Fruit fly (Drosophila melanogaster): ENCODE results near the gene Tango10.

The Tango10 gene

DNA sequence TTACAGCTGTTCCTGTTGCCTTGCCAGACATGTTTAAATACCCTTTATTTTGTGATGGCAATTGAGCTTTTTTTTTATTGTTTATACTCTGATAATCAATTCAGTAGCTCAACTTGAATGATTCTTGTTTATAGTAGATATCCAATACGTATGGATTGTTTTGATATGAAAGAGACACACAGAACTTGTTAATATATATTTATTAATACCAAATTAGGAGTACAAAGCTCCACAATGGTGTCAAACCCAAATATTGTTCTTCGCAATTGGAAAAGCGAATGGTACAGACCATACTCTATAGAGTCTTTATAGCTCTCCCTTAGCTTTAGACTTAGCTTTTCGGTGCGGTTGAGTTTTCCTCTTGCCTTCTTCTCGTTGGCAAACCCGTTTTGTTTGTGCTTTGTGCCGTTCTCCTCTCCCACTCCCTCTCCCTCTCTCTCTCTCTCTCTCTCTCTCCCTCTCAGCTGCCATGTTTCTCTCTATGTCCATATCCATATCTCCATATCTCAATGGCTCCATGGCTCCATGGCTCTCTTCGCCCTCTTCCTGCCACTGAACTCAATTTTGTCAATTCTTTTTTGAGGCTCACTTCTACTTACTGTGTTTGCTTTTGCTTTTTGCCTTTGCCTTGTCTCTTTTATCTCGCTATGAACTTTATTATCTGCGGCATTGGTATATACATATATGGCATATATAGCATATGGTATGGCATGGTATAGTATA, 34.0 kb upstream of the Tango10 start (continued):
- TF ChIP-seq Fer3 (tag; optimal IDR thresholded peaks at IDR 0.05) = peak; percentile 17
- no peak for TF ChIP-seq CG3847 (GFP tag; IDR thresholded peaks at IDR 0.05)
- no peak for TF ChIP-seq Abd-B (GFP tag; optimal IDR thresholded peaks at IDR 0.05)
- peak; percentile 75 for TF ChIP-seq Hmr (GFP tag; optimal IDR thresholded peaks at IDR 0.05)
- TF ChIP-seq pho (GFP tag; optimal IDR thresholded peaks at IDR 0.05) = peak; percentile 27
- TF ChIP-seq CG8765 (GFP tag; IDR thresholded peaks at IDR 0.05) = no peak
- peak; percentile 25 for TF ChIP-seq corto (GFP tag; optimal IDR thresholded peaks at IDR 0.05)
- no peak for TF ChIP-seq CG9817 (tag; optimal IDR thresholded peaks at IDR 0.05)
- TF ChIP-seq lov (optimal IDR thresholded peaks at IDR 0.05) = no peak
- TF ChIP-seq lov (GFP tag; IDR thresholded peaks at IDR 0.05) = no peak
- TF ChIP-seq CG4360 (GFP tag; IDR thresholded peaks at IDR 0.05) = no peak
- peak; percentile 53 for TF ChIP-seq CG4707 (GFP tag; optimal IDR thresholded peaks at IDR 0.05)
- TF ChIP-seq CG1603 (tag; optimal IDR thresholded peaks at IDR 0.05) = no peak
- TF ChIP-seq CG34376 (GFP tag; optimal IDR thresholded peaks at IDR 0.05) = peak; percentile 80
- no peak for TF ChIP-seq CG3407 (GFP tag; optimal IDR thresholded peaks at IDR 0.05)
- no peak for TF ChIP-seq fd3F (GFP tag; optimal IDR thresholded peaks at IDR 0.05)
- TF ChIP-seq CG12942 (GFP tag; optimal IDR thresholded peaks at IDR 0.05) = no peak
- no peak for TF ChIP-seq Rx (GFP tag; IDR thresholded peaks at IDR 0.05)
- TF ChIP-seq ash1 (GFP tag; optimal IDR thresholded peaks at IDR 0.05) = peak; percentile 9
- no peak for TF ChIP-seq otp (GFP tag; IDR thresholded peaks at IDR 0.05)
- TF ChIP-seq ap (GFP tag; IDR thresholded peaks at IDR 0.05) = no peak
- no peak for TF ChIP-seq TFAM (GFP tag; optimal IDR thresholded peaks at IDR 0.05)
- TF ChIP-seq CG17385 (GFP tag; optimal IDR thresholded peaks at IDR 0.05) = peak; percentile 80
- no peak for TF ChIP-seq Usf (GFP tag; optimal IDR thresholded peaks at IDR 0.05)
- TF ChIP-seq aop (GFP tag; IDR thresholded peaks at IDR 0.05) = no peak
- TF ChIP-seq repo (GFP tag; optimal IDR thresholded peaks at IDR 0.05) = peak; percentile 31
- no peak for TF ChIP-seq Awh (GFP tag; IDR thresholded peaks at IDR 0.05)
- TF ChIP-seq Elba2 (GFP tag; optimal IDR thresholded peaks at IDR 0.05) = no peak
- TF ChIP-seq CG10462 (GFP tag; optimal IDR thresholded peaks at IDR 0.05) = no peak
- TF ChIP-seq CG4854 (GFP tag; optimal IDR thresholded peaks at IDR 0.05) = peak; percentile 15
- no peak for TF ChIP-seq HmgD (GFP tag; optimal IDR thresholded peaks at IDR 0.05)
- peak; percentile 25 for TF ChIP-seq Sox100B (GFP tag; optimal IDR thresholded peaks at IDR 0.05)
- TF ChIP-seq ind (GFP tag; optimal IDR thresholded peaks at IDR 0.05) = no peak
- no peak for TF ChIP-seq bowl (GFP tag; IDR thresholded peaks at IDR 0.05)
- TF ChIP-seq Atf6 (GFP tag; IDR thresholded peaks at IDR 0.05) = peak; percentile 59
- no peak for TF ChIP-seq slbo (GFP tag; IDR thresholded peaks at IDR 0.05)
- no peak for TF ChIP-seq CG8290 (GFP tag; optimal IDR thresholded peaks at IDR 0.05)
- TF ChIP-seq CG8290 (tag; optimal IDR thresholded peaks at IDR 0.05) = peak in 1 of 2 experiments; percentile 42
- TF ChIP-seq CG15514 (GFP tag; optimal IDR thresholded peaks at IDR 0.05) = peak; percentile 63
- no peak for TF ChIP-seq mam (GFP tag; optimal IDR thresholded peaks at IDR 0.05)
- peak; percentile 4 for TF ChIP-seq CG12236 (GFP tag; optimal IDR thresholded peaks at IDR 0.05)
- no peak for TF ChIP-seq sima (GFP tag; optimal IDR thresholded peaks at IDR 0.05)
- no peak for TF ChIP-seq Dip2 (GFP tag; IDR thresholded peaks at IDR 0.05)
- no peak for TF ChIP-seq pum (GFP tag; optimal IDR thresholded peaks at IDR 0.05)
- peak; percentile 49; the same call in 1 of the 3 replicates for TF ChIP-seq sr (GFP tag; IDR thresholded peaks at IDR 0.05)
- TF ChIP-seq Adf1 (GFP tag; IDR thresholded peaks at IDR 0.05) = peak; percentile 28; the same call in 1 of the 2 replicates
- TF ChIP-seq sna (GFP tag; IDR thresholded peaks at IDR 0.05; ENCODE audit: partially characterized antibody) = no peak
- TF ChIP-seq D19A (tag; optimal IDR thresholded peaks at IDR 0.05) = peak; percentile 57
- no peak for TF ChIP-seq HLH54F (GFP tag; optimal IDR thresholded peaks at IDR 0.05)
- TF ChIP-seq Hsf (GFP tag; optimal IDR thresholded peaks at IDR 0.05) = no peak
- no peak for TF ChIP-seq Spps (tag; optimal IDR thresholded peaks at IDR 0.05)
- TF ChIP-seq CG1647 (GFP tag; optimal IDR thresholded peaks at IDR 0.05) = no peak
